Worm (Caenorhabditis elegans) whole organism, L4/young adult: ENCODE data around the gene Y41E3.18.

ENCODE experiments used
- W03F9.2 ChIP-seq: fragments of 150-350 bp; optimal IDR thresholded peaks from 2 replicates; lab custom pipeline; 2014; ENCODE audit warnings: missing biosample characterization, missing genetic modification characterization
- him-1 ChIP-seq: sonication (generic microtip); optimal IDR thresholded peaks from 2 replicates; lab custom pipeline; 2016; ENCODE audit warnings: missing genotype, missing genetic modification reagents, missing genetic modification characterization, missing compliant biosample characterization

ce11 chrIV:15013083-15013482 lies 52.5 kb downstream of the Y41E3.18 start, which contains the start of gene qars-1:
- TF ChIP-seq him-1 (tag; lab: Kevin White, UChicago), result no peak
- TF ChIP-seq W03F9.2 (tag; lab: Kevin White, UChicago), result no peak
